Worm (Caenorhabditis elegans) whole organism, L1 larva: Measurements from ENCODE around the gene F15B9.8.

Experiments used
- C04F5.9 ChIP-seq: sonication (generic microtip); optimal IDR thresholded peaks from 2 replicates; lab custom pipeline; 2016; ENCODE audit warnings: missing genetic modification characterization, missing compliant biosample characterization
- C16A3.4 ChIP-seq: fragments of 150-350 bp; optimal IDR thresholded peaks from 2 replicates; lab custom pipeline; 2014; ENCODE audit warnings: missing biosample characterization, missing genetic modification characterization
- Y116A8C.19 ChIP-seq: sonication (generic microtip); optimal IDR thresholded peaks from 2 replicates; lab custom pipeline; 2016; ENCODE audit warnings: missing compliant biosample characterization, missing genetic modification characterization, borderline replicate concordance
- aly-2 ChIP-seq: fragments of 150-350 bp; optimal IDR thresholded peaks from 2 replicates; lab custom pipeline; 2014; ENCODE audit warnings: missing biosample characterization, missing genetic modification characterization
- ceh-63 ChIP-seq: fragments of 200-800 bp; sonication (Bioruptor generic); optimal IDR thresholded peaks from 2 replicates; lab custom pipeline; 2018; ENCODE audit warnings: mild to moderate bottlenecking, missing genetic modification characterization, missing compliant biosample characterization
- ceh-8 ChIP-seq: fragments of 200-800 bp; sonication (Bioruptor generic); optimal IDR thresholded peaks from 2 replicates; lab custom pipeline; 2018; ENCODE audit warnings: mild to moderate bottlenecking, missing genetic modification characterization, moderate library complexity, missing compliant biosample characterization
- ceh-88 ChIP-seq: fragments of 200-800 bp; sonication (Bioruptor generic); IDR thresholded peaks from 2 replicates; pipeline ENCODE4 v1.3.6; 2022; ENCODE audit warnings: missing genetic modification characterization, missing compliant biosample characterization
- dsc-1 ChIP-seq: sonication (generic microtip); optimal IDR thresholded peaks from 2 replicates; lab custom pipeline; 2016; ENCODE audit warnings: mild to moderate bottlenecking, missing genetic modification characterization, missing compliant biosample characterization
- efl-1 ChIP-seq, 4 experiments: fragments of 150-350 bp; optimal IDR thresholded peaks in 3 of 4; peaks in 1 of 4; 1 replicate in 1 of 4; 2 replicates in 3 of 4; lab custom pipeline; 2014; ENCODE audit warnings: missing biosample characterization in 2 of 4, missing genetic modification characterization in 2 of 4, missing genetic modification reagents in 2 of 4
- efl-3 ChIP-seq: fragments of 200-800 bp; sonication (Bioruptor generic); optimal IDR thresholded peaks from 2 replicates; lab custom pipeline; 2018; ENCODE audit warnings: mild to moderate bottlenecking, missing genetic modification characterization, missing compliant biosample characterization
- elt-2 ChIP-seq: sonication (generic microtip); optimal IDR thresholded peaks from 2 replicates; lab custom pipeline; 2016; ENCODE audit warnings: missing genetic modification characterization, mild to moderate bottlenecking, inconsistent platforms, missing compliant biosample characterization, missing genetic modification reagents
- elt-3 ChIP-seq, 6 experiments: fragments of 150-350 bp in 1 of 6; sonication (generic microtip); optimal IDR thresholded peaks; 2 replicates each; lab custom pipeline; 2017 to 2018; ENCODE audit warnings: missing biosample characterization in 6 of 6, missing genetic modification characterization in 6 of 6, inconsistent platforms in 1 of 6
- fkh-10 ChIP-seq: sonication (generic microtip); optimal IDR thresholded peaks from 2 replicates; lab custom pipeline; 2017; ENCODE audit warnings: missing biosample characterization, missing genetic modification reagents, missing genetic modification characterization
- fkh-4 ChIP-seq: sonication (generic microtip); optimal IDR thresholded peaks from 2 replicates; lab custom pipeline; 2016; ENCODE audit warnings: missing compliant biosample characterization, missing genetic modification characterization, borderline replicate concordance
- fkh-8 ChIP-seq: sonication (generic microtip); optimal IDR thresholded peaks from 2 replicates; lab custom pipeline; 2016; ENCODE audit warnings: mild to moderate bottlenecking, missing genetic modification characterization, missing compliant biosample characterization
- irx-1 ChIP-seq: sonication (generic microtip); optimal IDR thresholded peaks from 2 replicates; lab custom pipeline; 2016; ENCODE audit warnings: missing genetic modification characterization, missing compliant biosample characterization
- jun-1 ChIP-seq: fragments of 150-350 bp; optimal IDR thresholded peaks from 2 replicates; lab custom pipeline; 2014; ENCODE audit warnings: missing biosample characterization, missing genetic modification reagents, missing genetic modification characterization
- lin-13 ChIP-seq: fragments of 150-350 bp; optimal IDR thresholded peaks from 2 replicates; lab custom pipeline; 2014; ENCODE audit warnings: missing biosample characterization, missing genetic modification reagents, missing genetic modification characterization
- lin-14 ChIP-seq: fragments of 200-800 bp; sonication (Bioruptor generic); optimal IDR thresholded peaks from 2 replicates; lab custom pipeline; 2018; ENCODE audit warnings: mild to moderate bottlenecking, missing genetic modification characterization, moderate library complexity, missing compliant biosample characterization
- lin-15B ChIP-seq: fragments of 150-350 bp; sonication (generic microtip); optimal IDR thresholded peaks from 3 replicates; lab custom pipeline; 2014; ENCODE audit warnings: missing biosample characterization, missing genetic modification characterization
- lin-35 ChIP-seq, 2 experiments: fragments of 150-350 bp; optimal IDR thresholded peaks; 2 replicates each; lab custom pipeline; 2014; ENCODE audit warnings: missing biosample characterization in 2 of 2, missing genetic modification characterization in 2 of 2, missing genetic modification reagents in 2 of 2
- lir-3 ChIP-seq: sonication (generic microtip); optimal IDR thresholded peaks from 2 replicates; lab custom pipeline; 2016; ENCODE audit warnings: mild to moderate bottlenecking, missing genetic modification characterization, moderate library complexity, missing compliant biosample characterization; ENCODE audit not compliant: poor library complexity
- lsy-2 ChIP-seq, 2 experiments: fragments of 150-350 bp; optimal IDR thresholded peaks; 2 replicates each; lab custom pipeline; 2014; ENCODE audit warnings: missing biosample characterization in 2 of 2, missing genetic modification characterization in 2 of 2
- mdl-1 ChIP-seq, 2 experiments: fragments of 150-350 bp; optimal IDR thresholded peaks; 2 replicates each; lab custom pipeline; 2014 to 2017; ENCODE audit warnings: missing biosample characterization in 2 of 2, missing genetic modification characterization in 2 of 2, inconsistent platforms in 1 of 2
- nhr-12 ChIP-seq: sonication (generic microtip); optimal IDR thresholded peaks from 2 replicates; lab custom pipeline; 2017; ENCODE audit warnings: missing biosample characterization, missing genetic modification characterization
- nhr-20 ChIP-seq: sonication (generic microtip); optimal IDR thresholded peaks from 2 replicates; lab custom pipeline; 2016; ENCODE audit warnings: mild to moderate bottlenecking, missing genetic modification characterization, missing compliant biosample characterization
- nhr-237 ChIP-seq: fragments of 150-350 bp; optimal IDR thresholded peaks from 2 replicates; lab custom pipeline; 2014; ENCODE audit warnings: missing biosample characterization, missing genetic modification characterization
- nhr-28 ChIP-seq: fragments of 150-350 bp; optimal IDR thresholded peaks from 2 replicates; lab custom pipeline; 2014; ENCODE audit warnings: missing biosample characterization, missing genetic modification characterization
- nhr-47 ChIP-seq: sonication (generic microtip); optimal IDR thresholded peaks from 2 replicates; lab custom pipeline; 2016; ENCODE audit warnings: mild to moderate bottlenecking, missing genetic modification characterization, moderate library complexity, missing compliant biosample characterization
- nhr-71 ChIP-seq: sonication (generic microtip); optimal IDR thresholded peaks from 2 replicates; lab custom pipeline; 2016; ENCODE audit warnings: mild to moderate bottlenecking, missing genetic modification characterization, moderate library complexity, missing compliant biosample characterization
- nhr-85 ChIP-seq: sonication (generic microtip); peaks from one replicate; lab custom pipeline; 2016; ENCODE audit warnings: missing genetic modification characterization, inconsistent platforms, missing compliant biosample characterization
- pax-3 ChIP-seq: fragments of 200-800 bp; sonication (Bioruptor generic); optimal IDR thresholded peaks from 2 replicates; lab custom pipeline; 2018; ENCODE audit warnings: mild to moderate bottlenecking, missing genetic modification characterization, moderate library complexity, missing compliant biosample characterization
- snpc-4 ChIP-seq: fragments of 150-350 bp; optimal IDR thresholded peaks from 2 replicates; lab custom pipeline; 2014; ENCODE audit warnings: missing biosample characterization, missing genetic modification characterization
- snu-23 ChIP-seq: sonication (generic microtip); optimal IDR thresholded peaks from 2 replicates; lab custom pipeline; 2016; ENCODE audit warnings: missing genetic modification characterization, missing compliant biosample characterization
- sox-4 ChIP-seq: sonication (generic microtip); optimal IDR thresholded peaks from 2 replicates; lab custom pipeline; 2016; ENCODE audit warnings: missing genetic modification characterization, missing compliant biosample characterization
- sup-37 ChIP-seq: fragments of 200-800 bp; sonication (Bioruptor generic); optimal IDR thresholded peaks from 2 replicates; lab custom pipeline; 2018; ENCODE audit warnings: mild to moderate bottlenecking, missing genetic modification characterization, missing compliant biosample characterization
- zip-4 ChIP-seq: fragments of 200-800 bp; sonication (Bioruptor generic); optimal IDR thresholded peaks from 2 replicates; lab custom pipeline; 2018; ENCODE audit warnings: mild to moderate bottlenecking, missing genetic modification characterization, moderate library complexity, missing compliant biosample characterization

Gene F15B9.8

DNA sequence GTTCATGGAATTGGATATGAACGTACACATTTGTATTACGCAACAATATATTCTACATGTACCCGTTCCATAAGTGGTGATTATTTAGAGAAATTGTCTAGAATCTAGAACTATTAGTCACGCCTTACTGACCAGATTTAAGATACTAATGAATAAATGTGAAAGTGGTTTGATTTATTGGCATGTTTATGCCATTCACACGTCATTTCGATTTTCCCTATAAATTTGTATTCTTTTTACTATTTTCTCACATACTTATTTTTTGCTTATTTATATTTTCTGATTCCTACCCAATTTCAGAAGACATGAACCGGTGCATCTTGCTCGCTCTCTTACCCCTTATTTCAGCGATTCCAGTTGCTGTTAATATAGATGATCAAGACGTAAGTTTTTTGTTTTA, at the start of gene F15B9.8:
F15B9.8 (plus strand) TSS at position 301 of the 400 bp plus-strand sequence.
- TF ChIP-seq elt-2 (tag; lab: Kevin White, UChicago) (no peak), nhr-85 (tag; lab: Kevin White, UChicago) (peak; percentile 42)

DNA sequence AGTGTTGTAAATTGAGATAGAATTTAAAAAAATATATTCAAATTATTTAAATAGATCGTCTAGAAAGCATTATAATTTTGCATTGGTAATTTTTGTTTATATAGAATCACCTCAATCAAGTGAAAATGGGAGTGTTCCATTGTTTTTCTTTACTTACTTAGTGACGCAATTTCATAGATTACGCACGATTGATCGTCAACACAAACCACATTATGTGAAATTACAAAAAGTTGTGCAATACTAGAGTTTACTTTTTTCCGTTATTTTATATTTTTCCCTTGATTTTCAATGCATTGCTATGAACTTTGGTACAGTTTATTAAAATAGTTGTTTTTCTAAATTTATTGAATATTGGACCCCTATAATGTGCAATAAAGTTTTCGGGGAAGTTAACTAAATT, 48.9 kb upstream of the F15B9.8 start, which contains the start of gene T16G1.5:
T16G1.5 (minus strand) TSS at position 119 of the 400 bp plus-strand sequence.
- TF ChIP-seq efl-1 (optimal IDR thresholded peaks at IDR 0.05; lab: Kevin White, UChicago) (no peak), efl-1 (GFP tag; optimal IDR thresholded peaks at IDR 0.05 in 1 of 2; lab: Kevin White, UChicago) (peak in 1 of 2 experiments; percentile 41), ceh-88 (GFP tag; lab: Robert Waterston, UW) (no peak)

DNA sequence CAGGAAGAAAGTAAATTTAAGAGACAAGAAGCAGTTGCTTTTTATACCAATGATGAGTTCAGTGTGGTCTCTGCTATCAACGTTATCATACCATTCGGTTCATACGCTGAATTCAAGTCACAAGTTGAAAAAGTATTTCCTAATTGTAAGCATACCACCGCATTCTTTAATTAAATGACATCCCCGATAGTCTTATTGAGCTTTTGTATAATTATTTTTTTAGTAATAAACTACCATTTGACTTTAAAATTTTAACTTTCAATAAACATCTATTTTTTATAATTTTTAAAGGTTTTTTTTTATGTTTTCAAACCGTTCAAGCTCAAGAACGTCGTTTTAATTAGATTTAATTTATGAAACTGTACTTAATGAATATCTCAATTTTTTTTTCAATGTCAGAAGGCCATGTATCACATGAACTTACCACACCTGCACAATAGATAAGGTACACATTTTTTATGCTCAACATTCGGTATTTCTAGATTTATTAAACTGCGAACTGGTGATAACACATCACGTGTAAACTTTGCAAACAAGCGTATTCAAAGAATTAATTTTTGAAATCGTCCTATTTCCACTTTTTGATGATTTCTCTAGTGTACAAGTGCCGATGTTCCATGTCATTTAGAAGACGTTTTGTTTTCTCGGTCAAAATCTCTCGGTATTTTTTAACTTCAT, 46.4 kb upstream of the F15B9.8 start, which contains the start of gene T16G1.4:
T16G1.4 (minus strand) TSS at position 51 of the 678 bp plus-strand sequence.
- no peak for TF ChIP-seq irx-1
- TF ChIP-seq nhr-28: no peak
- no peak for TF ChIP-seq sup-37 (GFP tag; lab: Kevin White, UChicago)
- TF ChIP-seq snu-23 (GFP tag; lab: Kevin White, UChicago): no peak
- no peak for TF ChIP-seq nhr-12 (tag; lab: Kevin White, UChicago)
- TF ChIP-seq fkh-4: no peak
- TF ChIP-seq aly-2 (tag; lab: Kevin White, UChicago): no peak
- no peak for TF ChIP-seq dsc-1
- TF ChIP-seq sox-4 (tag; lab: Kevin White, UChicago): no peak
- no peak for TF ChIP-seq ceh-63 (GFP tag; lab: Kevin White, UChicago)
- no peak for TF ChIP-seq snpc-4 (tag; lab: Kevin White, UChicago)
- TF ChIP-seq elt-2 (tag; lab: Kevin White, UChicago): peak; percentile 88
- TF ChIP-seq elt-3 (tag; optimal IDR thresholded peaks at IDR 0.05; lab: Kevin White, UChicago): no peak
- TF ChIP-seq lin-35 (GFP tag; optimal IDR thresholded peaks at IDR 0.05; lab: Kevin White, UChicago): peak in 1 of 2 experiments; percentile 22
- no peak for TF ChIP-seq lir-3 (tag; lab: Kevin White, UChicago)
- TF ChIP-seq ceh-8 (GFP tag; lab: Kevin White, UChicago): no peak
- TF ChIP-seq zip-4: no peak
- TF ChIP-seq C16A3.4 (tag; lab: Kevin White, UChicago): no peak
- TF ChIP-seq C04F5.9: no peak
- no peak for TF ChIP-seq mdl-1 (tag; optimal IDR thresholded peaks at IDR 0.05; lab: Kevin White, UChicago)
- TF ChIP-seq nhr-71 (tag; lab: Kevin White, UChicago): no peak
- no peak for TF ChIP-seq ceh-88 (GFP tag; lab: Robert Waterston, UW)
- no peak for TF ChIP-seq efl-1 (optimal IDR thresholded peaks at IDR 0.05; lab: Kevin White, UChicago)
- TF ChIP-seq efl-1 (GFP tag; optimal IDR thresholded peaks at IDR 0.05 in 1 of 2; lab: Kevin White, UChicago): peak in 1 of 2 experiments; percentile 46
- no peak for TF ChIP-seq nhr-85 (tag; lab: Kevin White, UChicago)
- no peak for TF ChIP-seq lsy-2 (tag; optimal IDR thresholded peaks at IDR 0.05; lab: Kevin White, UChicago)
- TF ChIP-seq efl-3: no peak
- TF ChIP-seq nhr-20 (tag; lab: Kevin White, UChicago): peak; percentile 8
- no peak for TF ChIP-seq lin-13 (GFP tag; lab: Kevin White, UChicago)
- no peak for TF ChIP-seq pax-3
- no peak for TF ChIP-seq nhr-237 (tag; lab: Kevin White, UChicago)
- no peak for TF ChIP-seq fkh-8 (tag; lab: Kevin White, UChicago)
- no peak for TF ChIP-seq lin-14
- no peak for TF ChIP-seq fkh-10 (GFP tag; lab: Kevin White, UChicago)

DNA sequence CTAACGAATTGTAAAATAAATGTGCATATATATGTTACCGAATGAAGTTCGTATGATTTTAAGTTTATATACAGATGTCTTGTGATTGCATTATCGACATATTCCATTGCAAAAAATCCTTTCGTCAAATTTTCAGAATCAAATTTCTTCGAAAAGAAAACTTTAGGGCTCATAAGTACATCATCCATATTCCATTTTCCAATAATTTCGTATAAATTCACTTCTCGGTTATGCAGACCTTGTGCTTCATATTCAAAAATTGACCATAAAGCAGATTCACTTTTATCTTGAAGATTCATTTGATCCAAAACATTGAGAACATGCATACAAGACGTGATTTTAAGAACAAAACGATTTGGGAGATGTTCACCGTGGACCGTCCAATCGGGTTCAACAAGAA, 45.0 kb upstream of the F15B9.8 start:
- no peak for TF ChIP-seq snpc-4 (tag; lab: Kevin White, UChicago)
- no peak for TF ChIP-seq jun-1 (tag; lab: Kevin White, UChicago)
- no peak for TF ChIP-seq nhr-47 (tag; lab: Kevin White, UChicago)
- TF ChIP-seq lin-15B: no peak
- TF ChIP-seq Y116A8C.19 (tag; lab: Kevin White, UChicago): no peak
- TF ChIP-seq, all 84 proteins: peak for 0
